Worm (Caenorhabditis elegans) whole organism, late embryonic: Measurements from ENCODE around the gene F31F4.11.

Experiments used
- K02D7.2 ChIP-seq: sonication (generic microtip); optimal IDR thresholded peaks from 2 replicates; lab custom pipeline; 2017; ENCODE audit warnings: mild to moderate bottlenecking, missing genetic modification characterization, missing compliant biosample characterization
- K09A11.1 ChIP-seq: sonication (generic microtip); optimal IDR thresholded peaks from 2 replicates; lab custom pipeline; 2017; ENCODE audit warnings: antibody characterized with exemption, mild to moderate bottlenecking, missing genetic modification characterization, missing compliant biosample characterization; ENCODE audit not compliant: insufficient read depth
- ahr-1 ChIP-seq: sonication (generic microtip); optimal IDR thresholded peaks from 2 replicates; lab custom pipeline; 2016; ENCODE audit warnings: missing genetic modification characterization, missing compliant biosample characterization
- ceh-14 ChIP-seq: sonication (generic microtip); optimal IDR thresholded peaks from 2 replicates; lab custom pipeline; 2016; ENCODE audit warnings: missing genotype, missing genetic modification characterization, missing compliant biosample characterization
- ceh-18 ChIP-seq: sonication (generic microtip); optimal IDR thresholded peaks from 2 replicates; lab custom pipeline; 2016; ENCODE audit warnings: missing genetic modification characterization, missing compliant biosample characterization
- ceh-22 ChIP-seq: sonication (generic microtip); optimal IDR thresholded peaks from 2 replicates; lab custom pipeline; 2017; ENCODE audit warnings: missing biosample characterization, missing genetic modification characterization
- ceh-24 ChIP-seq: sonication (generic microtip); optimal IDR thresholded peaks from 2 replicates; lab custom pipeline; 2016; ENCODE audit warnings: mild to moderate bottlenecking, missing genetic modification characterization, missing compliant biosample characterization
- ceh-30 ChIP-seq: fragments of 150-350 bp; optimal IDR thresholded peaks from 2 replicates; lab custom pipeline; 2014; ENCODE audit warnings: missing biosample characterization, missing genetic modification characterization
- ceh-34 ChIP-seq: sonication (generic microtip); optimal IDR thresholded peaks from 2 replicates; lab custom pipeline; 2016; ENCODE audit warnings: mild to moderate bottlenecking, missing genetic modification characterization, missing compliant biosample characterization
- ceh-48 ChIP-seq: sonication (generic microtip); optimal IDR thresholded peaks from 2 replicates; lab custom pipeline; 2016; ENCODE audit warnings: missing genetic modification characterization, inconsistent platforms, missing compliant biosample characterization
- ceh-9 ChIP-seq: sonication (generic microtip); optimal IDR thresholded peaks from 2 replicates; lab custom pipeline; 2016; ENCODE audit warnings: mild to moderate bottlenecking, missing genetic modification characterization, inconsistent platforms, missing compliant biosample characterization
- elt-2 ChIP-seq: sonication (generic microtip); optimal IDR thresholded peaks from 2 replicates; lab custom pipeline; 2016; ENCODE audit warnings: missing genetic modification reagents, missing genetic modification characterization, missing compliant biosample characterization
- elt-4 ChIP-seq: sonication (generic microtip); optimal IDR thresholded peaks from 2 replicates; lab custom pipeline; 2016; ENCODE audit warnings: missing genetic modification characterization, missing compliant biosample characterization
- fax-1 ChIP-seq: sonication (generic microtip); optimal IDR thresholded peaks from 2 replicates; lab custom pipeline; 2016; ENCODE audit warnings: missing genotype, missing genetic modification characterization, missing compliant biosample characterization
- fkh-10 ChIP-seq: fragments of 150-350 bp; optimal IDR thresholded peaks from 2 replicates; lab custom pipeline; 2014; ENCODE audit warnings: missing biosample characterization, missing genetic modification reagents, missing genetic modification characterization
- hlh-30 ChIP-seq: sonication (generic microtip); optimal IDR thresholded peaks from 2 replicates; lab custom pipeline; 2017; ENCODE audit warnings: antibody characterized with exemption, missing genetic modification characterization, missing compliant biosample characterization; ENCODE audit not compliant: insufficient read depth
- hlh-8 ChIP-seq: sonication (generic microtip); optimal IDR thresholded peaks from 2 replicates; lab custom pipeline; 2016; ENCODE audit warnings: missing genotype, missing genetic modification characterization, missing compliant biosample characterization
- lin-11 ChIP-seq: fragments of 200-800 bp; sonication (Bioruptor generic); optimal IDR thresholded peaks from 2 replicates; lab custom pipeline; 2018; ENCODE audit warnings: mild to moderate bottlenecking, missing genetic modification characterization, missing compliant biosample characterization
- nfya-1 ChIP-seq: sonication (generic microtip); optimal IDR thresholded peaks from 2 replicates; lab custom pipeline; 2017; ENCODE audit warnings: missing genetic modification characterization, mild to moderate bottlenecking, missing compliant biosample characterization, antibody characterized with exemption, moderate library complexity
- nhr-11 ChIP-seq: fragments of 150-350 bp; optimal IDR thresholded peaks from 2 replicates; lab custom pipeline; 2014; ENCODE audit warnings: missing biosample characterization, missing genetic modification characterization
- npax-4 ChIP-seq: sonication (generic microtip); optimal IDR thresholded peaks from 2 replicates; lab custom pipeline; 2016; ENCODE audit warnings: missing genetic modification characterization, missing compliant biosample characterization
- pag-3 ChIP-seq: sonication (generic microtip); optimal IDR thresholded peaks from 2 replicates; lab custom pipeline; 2016; ENCODE audit warnings: missing compliant biosample characterization, missing genetic modification characterization, borderline replicate concordance
- pat-9 ChIP-seq: fragments of 200-800 bp; sonication (Bioruptor generic); optimal IDR thresholded peaks from 2 replicates; lab custom pipeline; 2018; ENCODE audit warnings: mild to moderate bottlenecking, missing genetic modification characterization, moderate library complexity, missing compliant biosample characterization
- pha-2 ChIP-seq: sonication (generic microtip); optimal IDR thresholded peaks from 2 replicates; lab custom pipeline; 2017; ENCODE audit warnings: mild to moderate bottlenecking, missing genetic modification characterization, missing compliant biosample characterization
- pqm-1 ChIP-seq: sonication (generic microtip); optimal IDR thresholded peaks from 2 replicates; lab custom pipeline; 2016; ENCODE audit warnings: missing genetic modification characterization, missing compliant biosample characterization
- ref-2 ChIP-seq: sonication (generic microtip); optimal IDR thresholded peaks from 2 replicates; lab custom pipeline; 2016; ENCODE audit warnings: missing genetic modification characterization, missing compliant biosample characterization
- sox-2 ChIP-seq: fragments of 200-800 bp; sonication (Bioruptor generic); IDR thresholded peaks from 2 replicates; pipeline ENCODE4 v1.3.6; 2022; ENCODE audit warnings: missing genetic modification reagents, missing genetic modification characterization, missing compliant biosample characterization
- tbx-2 ChIP-seq: sonication (generic microtip); optimal IDR thresholded peaks from 2 replicates; lab custom pipeline; 2016; ENCODE audit warnings: missing genetic modification characterization, missing compliant biosample characterization
- unc-55 ChIP-seq: sonication (generic microtip); optimal IDR thresholded peaks from 2 replicates; lab custom pipeline; 2017; ENCODE audit warnings: missing biosample characterization, missing genetic modification reagents, missing genetic modification characterization
- ztf-16 ChIP-seq: sonication (generic microtip); optimal IDR thresholded peaks from 2 replicates; lab custom pipeline; 2017; ENCODE audit warnings: missing genetic modification characterization, missing compliant biosample characterization

Gene F31F4.11

DNA sequence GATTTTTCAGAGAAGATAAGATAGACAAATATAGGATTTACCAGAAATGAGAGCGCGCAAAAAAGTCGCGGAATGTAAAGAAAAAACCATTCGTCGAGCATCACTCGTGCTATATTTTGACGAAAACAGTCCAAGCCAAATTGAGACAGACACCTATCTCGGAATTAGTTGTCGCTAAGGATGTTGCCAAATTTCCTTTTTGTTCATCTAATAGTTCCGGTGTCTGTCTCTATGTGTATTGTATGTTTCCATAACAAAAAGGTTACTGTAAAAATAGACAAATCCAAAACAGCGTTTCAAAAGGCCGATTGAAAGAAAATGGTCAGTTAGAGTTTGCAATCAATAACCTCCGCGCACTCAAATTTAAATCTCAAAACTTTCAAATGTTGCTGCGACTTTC lies 30.4 kb upstream of the F31F4.11 start, which contains the start of gene srj-53:
Gene srj-53 (minus strand): TSS at position 101 of the 400 bp plus-strand sequence.
- TF ChIP-seq ztf-16 (tag; lab: Kevin White, UChicago) = no peak
- TF ChIP-seq fkh-10 = no peak

DNA sequence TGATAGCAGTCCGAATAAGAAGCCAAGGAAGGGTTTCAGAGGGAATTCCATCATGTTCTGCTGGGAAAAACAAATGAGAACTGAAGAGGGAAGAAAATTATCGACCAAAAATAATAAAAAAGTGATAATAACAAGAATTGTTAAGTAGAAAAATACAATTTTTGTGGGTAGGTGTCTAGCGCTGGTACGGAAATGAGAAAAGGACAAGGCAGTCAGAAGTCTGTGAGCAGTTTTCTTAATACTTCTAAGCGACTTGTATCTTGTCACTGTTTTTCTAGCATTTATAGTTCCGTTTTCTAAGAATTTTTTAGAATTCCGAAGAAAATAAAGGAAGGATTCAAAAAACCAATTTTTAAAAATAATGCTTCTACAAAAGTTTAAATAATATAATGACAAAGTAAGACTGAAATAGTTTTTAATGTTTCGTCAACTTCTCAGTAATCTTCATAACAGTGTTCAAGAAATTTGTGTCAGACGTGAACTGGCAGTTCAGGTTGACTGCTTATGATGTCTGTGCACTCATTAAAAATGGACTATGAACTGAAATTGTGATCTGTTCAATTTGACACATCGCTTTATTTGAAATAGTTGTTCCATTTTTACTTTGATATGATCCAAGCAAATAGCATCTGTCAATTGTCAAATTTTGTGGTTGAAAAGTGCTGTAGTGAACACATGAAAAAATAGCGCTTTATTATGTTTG lies 28.6 kb upstream of the F31F4.11 start, which contains the start of gene srx-4:
Gene srx-4 (minus strand): TSS at position 51 of the 703 bp plus-strand sequence.
- TF ChIP-seq pha-2 (tag; lab: Kevin White, UChicago) (no peak), ref-2 (tag; lab: Kevin White, UChicago) (no peak)

DNA sequence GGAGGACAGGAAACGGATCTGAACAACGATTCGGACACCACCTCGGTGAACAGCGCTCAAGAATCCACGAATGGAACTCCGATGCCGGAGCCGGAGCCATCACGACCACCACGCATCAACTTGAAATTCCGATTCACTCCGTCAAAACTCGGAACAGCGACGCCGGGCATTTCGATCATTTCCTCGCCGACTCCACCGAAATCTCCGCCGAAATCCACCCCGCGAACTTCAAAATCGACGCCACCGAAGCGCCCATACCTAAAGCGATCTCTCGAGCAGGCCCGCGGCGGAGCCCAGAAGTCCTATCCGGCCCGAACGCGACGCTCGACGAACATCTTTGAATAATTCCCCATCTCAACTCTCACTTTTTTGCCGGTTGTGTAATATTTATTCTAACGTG lies 25.3 kb upstream of the F31F4.11 start:
- TF ChIP-seq pqm-1 (tag; lab: Kevin White, UChicago) (no peak), pat-9 (tag; lab: Kevin White, UChicago) (no peak), tbx-2 (tag; lab: Kevin White, UChicago) (no peak), elt-2 (tag; lab: Kevin White, UChicago) (no peak), nhr-11 (no peak), npax-4 (tag; lab: Kevin White, UChicago) (no peak), fax-1 (tag; lab: Kevin White, UChicago) (no peak), lin-11 (tag; lab: Kevin White, UChicago) (no peak), unc-55 (GFP tag; lab: Kevin White, UChicago) (no peak), ceh-24 (tag; lab: Kevin White, UChicago) (no peak), ceh-30 (tag; lab: Kevin White, UChicago) (no peak), ceh-14 (tag; lab: Kevin White, UChicago) (no peak), hlh-30 (tag; lab: Kevin White, UChicago) (no peak)

DNA sequence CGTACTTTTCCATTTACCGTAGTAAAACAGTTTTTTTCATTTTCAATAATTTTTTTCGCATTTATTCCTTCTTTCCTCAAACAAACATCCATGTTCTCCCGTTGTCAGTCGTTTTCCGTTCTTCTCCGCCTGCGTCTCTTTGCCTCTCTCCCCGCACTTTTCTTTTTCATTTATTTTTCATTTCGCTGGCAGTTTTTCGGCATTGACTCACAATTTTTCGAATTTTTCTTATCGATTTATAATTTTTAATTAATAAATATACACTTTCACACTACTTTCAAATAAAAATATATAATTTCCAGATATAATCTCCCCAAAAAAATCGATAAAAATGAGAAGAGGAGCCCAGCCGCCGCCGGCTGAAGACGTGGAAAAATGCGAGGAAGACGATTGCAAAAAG lies 23.1 kb upstream of the F31F4.11 start, which contains the start of gene H25P19.1:
Gene H25P19.1 (plus strand): TSS at position 301 of the 400 bp plus-strand sequence.
- no peak for TF ChIP-seq K09A11.1 (tag; lab: Kevin White, UChicago)
- TF ChIP-seq pqm-1 (tag; lab: Kevin White, UChicago) = no peak
- TF ChIP-seq ceh-48 = peak; percentile 32

DNA sequence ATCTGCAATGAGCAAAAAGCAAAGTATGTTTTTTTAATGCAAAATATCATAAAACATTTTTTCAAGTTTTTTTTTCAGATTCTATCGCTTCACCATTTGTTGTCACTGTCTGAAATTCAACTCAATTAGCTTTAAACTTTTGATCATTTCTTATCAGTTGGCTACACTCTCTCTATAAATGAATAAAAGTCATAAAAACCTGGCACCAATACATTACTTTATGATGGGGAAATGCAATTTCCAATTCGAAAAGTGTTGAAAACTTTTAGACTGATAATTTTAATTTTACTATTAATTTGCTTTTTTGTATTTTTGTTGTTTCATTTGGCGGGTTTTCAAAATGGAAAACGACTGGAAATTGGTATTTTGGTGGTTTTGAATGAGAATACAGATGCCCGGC lies 19.6 kb upstream of the F31F4.11 start, which contains the start of gene F31F4.1:
Gene F31F4.1 (plus strand): TSS at position 203 of the 400 bp plus-strand sequence.
- TF ChIP-seq hlh-8 (tag; lab: Kevin White, UChicago) = no peak
- no peak for TF ChIP-seq ceh-22
- no peak for TF ChIP-seq pag-3 (tag; lab: Kevin White, UChicago)
- no peak for TF ChIP-seq nfya-1 (tag; lab: Kevin White, UChicago)
- no peak for TF ChIP-seq elt-4
- no peak for TF ChIP-seq ahr-1 (tag; lab: Kevin White, UChicago)
- TF ChIP-seq elt-2 (tag; lab: Kevin White, UChicago) = no peak
- TF ChIP-seq ceh-9 (tag; lab: Kevin White, UChicago) = no peak
- no peak for TF ChIP-seq K02D7.2 (tag; lab: Kevin White, UChicago)
- no peak for TF ChIP-seq fkh-10
- no peak for TF ChIP-seq ceh-18 (tag; lab: Kevin White, UChicago)
- TF ChIP-seq sox-2 (GFP tag; lab: Robert Waterston, UW) = no peak
- TF ChIP-seq, all 69 proteins: peak for 0

DNA sequence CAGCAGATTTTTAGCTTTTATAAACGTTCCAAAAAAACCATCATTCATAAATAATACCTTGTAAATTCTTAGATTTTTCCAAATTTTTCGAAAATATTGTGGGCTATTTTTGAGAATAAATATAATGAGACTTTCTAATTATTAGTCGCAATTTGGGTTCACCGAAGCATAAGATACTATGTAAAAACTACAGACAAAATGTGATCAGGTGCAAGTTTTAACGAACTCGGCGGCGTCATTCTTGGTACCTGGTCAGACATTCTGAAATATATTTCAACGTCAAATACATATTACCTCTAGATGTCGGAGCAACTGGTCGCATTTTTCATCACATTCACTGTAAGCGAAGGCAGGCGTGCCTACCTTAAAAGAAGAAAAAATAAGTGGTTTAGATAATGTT lies 17.8 kb upstream of the F31F4.11 start, which contains the start of gene srx-23:
Gene srx-23 (plus strand): TSS at position 301 of the 400 bp plus-strand sequence.
- TF ChIP-seq ceh-18 (tag; lab: Kevin White, UChicago) (no peak), ceh-14 (tag; lab: Kevin White, UChicago) (no peak), ceh-34 (tag; lab: Kevin White, UChicago) (no peak)
